Fruit fly (Drosophila melanogaster) whole organism, embryonic: ENCODE results near the gene CG14234.

Source experiments
- Aef1 ChIP-seq: fragments of 200-800 bp; sonication (Bioruptor generic); IDR thresholded peaks from 3 replicates; pipeline ENCODE4 v1.3.6; 2022; ENCODE audit warnings: missing biosample characterization, missing genetic modification characterization
- C15 ChIP-seq: fragments of 200-800 bp; sonication (Bioruptor generic); IDR thresholded peaks from 3 replicates; pipeline ENCODE4 v1.3.6; 2022; ENCODE audit warnings: missing biosample characterization, missing genetic modification characterization
- CG12071 ChIP-seq: fragments of 200-800 bp; sonication (Bioruptor generic); optimal IDR thresholded peaks from 3 replicates; lab custom pipeline; 2018; ENCODE audit warnings: missing biosample characterization, mild to moderate bottlenecking, missing genetic modification characterization
- CG12659 ChIP-seq: fragments of 200-800 bp; sonication (Bioruptor generic); optimal IDR thresholded peaks from 3 replicates; lab custom pipeline; 2017; ENCODE audit warnings: mild to moderate bottlenecking, missing biosample characterization, missing genetic modification reagents, missing genetic modification characterization
- CG12744 ChIP-seq: fragments of 200-800 bp; sonication (Bioruptor generic); optimal IDR thresholded peaks from 2 replicates; lab custom pipeline; 2016; ENCODE audit warnings: missing biosample characterization, missing genetic modification characterization
- CG13296 ChIP-seq: fragments of 200-800 bp; sonication (Bioruptor generic); optimal IDR thresholded peaks from 3 replicates; lab custom pipeline; 2018; ENCODE audit warnings: missing biosample characterization, mild to moderate bottlenecking, missing genetic modification characterization
- CG14667 ChIP-seq: fragments of 200-800 bp; sonication (Bioruptor generic); IDR thresholded peaks from 2 replicates; pipeline ENCODE4 v1.3.6; 2022; ENCODE audit warnings: missing biosample characterization, missing genetic modification characterization
- CG15514 ChIP-seq: fragments of 200-800 bp; sonication (Bioruptor generic); optimal IDR thresholded peaks from 3 replicates; lab custom pipeline; 2017; ENCODE audit warnings: missing biosample characterization, missing genetic modification characterization, mild to moderate bottlenecking, moderate library complexity, missing genetic modification reagents
- CG17186 ChIP-seq: fragments of 200-800 bp; sonication (Bioruptor generic); optimal IDR thresholded peaks from 3 replicates; lab custom pipeline; 2017; ENCODE audit warnings: missing biosample characterization, missing genetic modification reagents, missing genetic modification characterization
- CG18764 ChIP-seq: fragments of 200-800 bp; sonication (Bioruptor generic); optimal IDR thresholded peaks from 3 replicates; lab custom pipeline; 2016; ENCODE audit warnings: missing biosample characterization, missing genetic modification characterization
- CG2202 ChIP-seq: fragments of 200-800 bp; sonication (Bioruptor generic); optimal IDR thresholded peaks from 2 replicates; lab custom pipeline; 2018; ENCODE audit warnings: missing biosample characterization, mild to moderate bottlenecking, missing genetic modification characterization
- CG31441 ChIP-seq: fragments of 200-800 bp; sonication (Bioruptor generic); IDR thresholded peaks from 2 replicates; pipeline ENCODE4 v1.3.6; 2022; ENCODE audit warnings: missing biosample characterization, missing genetic modification characterization
- CG32532 ChIP-seq: fragments of 200-800 bp; sonication (Bioruptor generic); IDR thresholded peaks from 2 replicates; pipeline ENCODE4 v1.3.6; 2022; ENCODE audit warnings: missing biosample characterization, missing genetic modification characterization
- CG8944 ChIP-seq: fragments of 200-800 bp; sonication (Bioruptor generic); optimal IDR thresholded peaks from 3 replicates; lab custom pipeline; 2016; ENCODE audit warnings: missing biosample characterization, missing genetic modification characterization
- CG9727 ChIP-seq: fragments of 200-800 bp; sonication (Bioruptor generic); optimal IDR thresholded peaks from 3 replicates; lab custom pipeline; 2017; ENCODE audit warnings: missing biosample characterization, mild to moderate bottlenecking, missing genetic modification characterization
- CTCF ChIP-seq: fragments of 200-800 bp; sonication (Bioruptor generic); optimal IDR thresholded peaks from 2 replicates; lab custom pipeline; 2017; ENCODE audit warnings: missing biosample characterization, mild to moderate bottlenecking, missing genetic modification characterization, moderate library complexity
- E2f1 ChIP-seq: fragments of 200-800 bp; sonication (Bioruptor generic); IDR thresholded peaks from 2 replicates; pipeline ENCODE4 v1.3.6; 2022; ENCODE audit warnings: missing biosample characterization, missing genetic modification characterization
- GATAe ChIP-seq: fragments of 200-800 bp; sonication (Bioruptor generic); conservative IDR thresholded peaks from 2 replicates; pipeline ENCODE4 v1.3.6; 2022; ENCODE audit warnings: missing biosample characterization, missing genetic modification characterization
- Gsc ChIP-seq: fragments of 200-800 bp; sonication (Bioruptor generic); IDR thresholded peaks from 2 replicates; pipeline ENCODE4 v1.3.6; 2022; ENCODE audit warnings: missing biosample characterization, missing genetic modification characterization
- Gug ChIP-seq: fragments of 200-800 bp; sonication (Bioruptor generic); IDR thresholded peaks from 4 replicates; pipeline ENCODE4 v1.3.6; 2022; ENCODE audit warnings: missing biosample characterization, missing genetic modification characterization
- Hr3 ChIP-seq: fragments of 200-800 bp; sonication (Bioruptor generic); optimal IDR thresholded peaks from 3 replicates; lab custom pipeline; 2016; ENCODE audit warnings: missing biosample characterization, missing genetic modification characterization
- Lhr ChIP-seq: fragments of 200-800 bp; sonication (Bioruptor generic); optimal IDR thresholded peaks from 3 replicates; lab custom pipeline; 2017; ENCODE audit warnings: mild to moderate bottlenecking, missing biosample characterization, missing genetic modification reagents, missing genetic modification characterization
- Lpt ChIP-seq: fragments of >200 bp; optimal IDR thresholded peaks from 2 replicates; lab custom pipeline; 2018; ENCODE audit warnings: missing biosample characterization, missing genetic modification characterization
- Med ChIP-seq: fragments of 200-800 bp; sonication (Bioruptor generic); peaks from one replicate; lab custom pipeline; 2016; ENCODE audit warnings: missing biosample characterization, missing genetic modification characterization, mild to moderate bottlenecking, inconsistent platforms, moderate library complexity
- Mes4 ChIP-seq: fragments of 200-800 bp; sonication (Bioruptor generic); optimal IDR thresholded peaks from 2 replicates; lab custom pipeline; 2016; ENCODE audit warnings: missing biosample characterization, missing genetic modification characterization
- Myb ChIP-seq: fragments of 200-800 bp; sonication (Bioruptor generic); optimal IDR thresholded peaks from 2 replicates; lab custom pipeline; 2016; ENCODE audit warnings: missing biosample characterization, missing genetic modification characterization
- Nf-YA ChIP-seq: fragments of 200-800 bp; sonication (Bioruptor generic); IDR thresholded peaks from 2 replicates; pipeline ENCODE4 v1.3.6; 2022; ENCODE audit warnings: missing biosample characterization, missing genetic modification characterization
- Nf-YC ChIP-seq: fragments of 200-800 bp; optimal IDR thresholded peaks from 3 replicates; lab custom pipeline; 2019; ENCODE audit warnings: missing biosample characterization, mild to moderate bottlenecking, missing genetic modification characterization, moderate library complexity
- NfI ChIP-seq: fragments of 200-800 bp; sonication (Bioruptor generic); optimal IDR thresholded peaks from 3 replicates; lab custom pipeline; 2018; ENCODE audit warnings: missing biosample characterization, mild to moderate bottlenecking, missing genetic modification characterization, moderate library complexity
- Ptx1 ChIP-seq: fragments of 200-800 bp; sonication (Bioruptor generic); IDR thresholded peaks from 2 replicates; pipeline ENCODE4 v1.3.6; 2022; ENCODE audit warnings: missing biosample characterization, missing genetic modification characterization
- Sox100B ChIP-seq: fragments of 200-800 bp; sonication (Bioruptor generic); optimal IDR thresholded peaks from 3 replicates; lab custom pipeline; 2018; ENCODE audit warnings: missing biosample characterization, mild to moderate bottlenecking, missing genetic modification characterization
- Spps ChIP-seq: fragments of 200-800 bp; sonication (Bioruptor generic); optimal IDR thresholded peaks from 2 replicates; lab custom pipeline; 2018; ENCODE audit warnings: missing biosample characterization, mild to moderate bottlenecking, missing genetic modification characterization
- Sry-δ ChIP-seq: fragments of 200-800 bp; sonication (Bioruptor generic); optimal IDR thresholded peaks from 2 replicates; lab custom pipeline; 2016; ENCODE audit warnings: missing biosample characterization, missing genetic modification characterization
- Xbp1 ChIP-seq: fragments of 200-800 bp; sonication (Bioruptor generic); optimal IDR thresholded peaks from 3 replicates; lab custom pipeline; 2016; ENCODE audit warnings: missing biosample characterization, mild to moderate bottlenecking, missing genetic modification characterization
- Xrp1 ChIP-seq: fragments of 200-800 bp; sonication (Bioruptor generic); IDR thresholded peaks from 2 replicates; pipeline ENCODE4 v1.3.6; 2022; ENCODE audit warnings: missing biosample characterization, missing genetic modification characterization
- abd-A ChIP-seq: fragments of 200-800 bp; sonication (Bioruptor generic); optimal IDR thresholded peaks from 3 replicates; lab custom pipeline; 2019; ENCODE audit warnings: missing biosample characterization, mild to moderate bottlenecking, missing genetic modification characterization, moderate library complexity
- amos ChIP-seq: fragments of 200-800 bp; sonication (Bioruptor generic); IDR thresholded peaks from 2 replicates; pipeline ENCODE4 v1.3.6; 2022; ENCODE audit warnings: missing biosample characterization, missing genetic modification characterization; ENCODE audit not compliant: partially characterized antibody
- bigmax ChIP-seq: fragments of 200-800 bp; sonication (Bioruptor generic); optimal IDR thresholded peaks from 2 replicates; lab custom pipeline; 2018; ENCODE audit warnings: missing biosample characterization, mild to moderate bottlenecking, missing genetic modification characterization
- chn ChIP-seq: fragments of 200-800 bp; sonication (Bioruptor generic); optimal IDR thresholded peaks from 2 replicates; lab custom pipeline; 2016; ENCODE audit warnings: missing biosample characterization, missing genetic modification characterization
- corto ChIP-seq: fragments of 200-800 bp; sonication (Bioruptor generic); optimal IDR thresholded peaks from 2 replicates; lab custom pipeline; 2016; ENCODE audit warnings: missing biosample characterization, mild to moderate bottlenecking, missing genetic modification characterization, moderate library complexity
- fd102C ChIP-seq: fragments of 200-800 bp; sonication (Bioruptor generic); optimal IDR thresholded peaks from 2 replicates; lab custom pipeline; 2018; ENCODE audit warnings: missing biosample characterization, mild to moderate bottlenecking, missing genetic modification characterization, moderate library complexity
- gem ChIP-seq: fragments of 200-800 bp; sonication (Bioruptor generic); optimal IDR thresholded peaks from 2 replicates; lab custom pipeline; 2019; ENCODE audit warnings: missing biosample characterization, mild to moderate bottlenecking, missing genetic modification characterization, moderate library complexity
- gsb ChIP-seq: fragments of 200-800 bp; sonication (Bioruptor generic); IDR thresholded peaks from 2 replicates; pipeline ENCODE4 v1.3.6; 2022; ENCODE audit warnings: missing biosample characterization, missing genetic modification characterization
- her ChIP-seq: fragments of 200-800 bp; sonication (Bioruptor generic); optimal IDR thresholded peaks from 2 replicates; lab custom pipeline; 2016; ENCODE audit warnings: missing biosample characterization, missing genetic modification characterization
- mld ChIP-seq: fragments of 200-800 bp; sonication (Bioruptor generic); IDR thresholded peaks from 3 replicates; pipeline ENCODE4 v1.3.6; 2022; ENCODE audit warnings: missing biosample characterization, missing genetic modification characterization; ENCODE audit not compliant: partially characterized antibody
- pho ChIP-seq: fragments of 200-800 bp; sonication (Bioruptor generic); optimal IDR thresholded peaks from 2 replicates; lab custom pipeline; 2016; ENCODE audit warnings: missing biosample characterization, missing genetic modification characterization
- rib ChIP-seq: fragments of 200-800 bp; sonication (Bioruptor generic); IDR thresholded peaks from 2 replicates; pipeline ENCODE4 v1.3.6; 2022; ENCODE audit warnings: missing biosample characterization, missing genetic modification characterization
- ro ChIP-seq: fragments of 200-800 bp; sonication (Bioruptor generic); IDR thresholded peaks from 2 replicates; pipeline ENCODE4 v1.3.6; 2022; ENCODE audit warnings: missing biosample characterization, missing genetic modification characterization
- sd ChIP-seq: fragments of 200-800 bp; sonication (Bioruptor generic); optimal IDR thresholded peaks from 3 replicates; lab custom pipeline; 2018; ENCODE audit warnings: missing biosample characterization, mild to moderate bottlenecking, missing genetic modification characterization, moderate library complexity
- tgo ChIP-seq: fragments of 200-800 bp; sonication (Bioruptor generic); IDR thresholded peaks from 3 replicates; pipeline ENCODE4 v1.3.6; 2022; ENCODE audit warnings: missing biosample characterization, missing genetic modification characterization
- tio ChIP-seq: fragments of 200-800 bp; sonication (Bioruptor generic); optimal IDR thresholded peaks from 2 replicates; lab custom pipeline; 2017; ENCODE audit warnings: missing biosample characterization, missing genetic modification characterization, inconsistent platforms
- trem ChIP-seq: fragments of 200-800 bp; optimal IDR thresholded peaks from 3 replicates; lab custom pipeline; 2019; ENCODE audit warnings: missing biosample characterization, mild to moderate bottlenecking, missing genetic modification characterization, moderate library complexity
- tx ChIP-seq: fragments of 200-800 bp; sonication (Bioruptor generic); optimal IDR thresholded peaks from 2 replicates; lab custom pipeline; 2016; ENCODE audit warnings: missing biosample characterization, missing genetic modification characterization
- wek ChIP-seq: fragments of 200-800 bp; sonication (Bioruptor generic); optimal IDR thresholded peaks from 3 replicates; lab custom pipeline; 2018; ENCODE audit warnings: missing biosample characterization, mild to moderate bottlenecking, missing genetic modification characterization, moderate library complexity

The CG14234 gene

DNA sequence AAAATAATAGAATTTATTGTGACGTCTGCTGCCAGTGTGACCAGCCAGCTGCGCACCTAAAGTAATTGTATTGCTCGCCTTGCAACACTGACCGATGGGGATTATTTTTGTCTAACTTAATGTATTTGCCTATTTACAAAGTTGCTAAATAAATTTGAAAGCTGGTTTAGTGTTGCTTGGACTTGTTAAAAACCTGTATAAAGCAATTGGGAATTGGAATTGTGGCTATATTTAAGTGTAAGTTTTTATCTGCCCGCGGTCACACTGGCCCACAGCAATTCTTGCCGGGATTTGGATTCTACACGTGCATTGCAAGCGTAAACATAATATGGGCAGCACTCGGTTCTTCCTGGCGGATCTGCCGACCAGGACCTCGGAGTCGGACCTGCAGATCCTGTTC is 31.3 kb upstream of the CG14234 start, which contains the start of the genes CG14230 and CG14232 (continued):
- TF ChIP-seq pho (no peak), CG18764 (GFP tag; lab: Kevin White, UChicago) (peak; percentile 21), CG9727 (no peak), Aef1 (no peak), rib (no peak), Sry-δ (GFP tag; lab: Kevin White, UChicago) (peak; percentile 14), Gsc (no peak), corto (GFP tag; lab: Kevin White, UChicago) (no peak), mld (GFP tag; lab: Robert Waterston, UW) (no peak), Sox100B (GFP tag; lab: Kevin White, UChicago) (no peak), CTCF (GFP tag; lab: Kevin White, UChicago) (no peak), CG13296 (GFP tag; lab: Kevin White, UChicago) (no peak), CG31441 (GFP tag; lab: Robert Waterston, UW) (no peak), CG12071 (no peak), gsb (no peak), NfI (GFP tag; lab: Kevin White, UChicago) (no peak), Med (GFP tag; lab: Kevin White, UChicago) (peak; percentile 86), CG8944 (GFP tag; lab: Kevin White, UChicago) (no peak), Lhr (GFP tag; lab: Kevin White, UChicago) (peak; percentile 2), amos (no peak), C15 (GFP tag; lab: Robert Waterston, UW) (no peak), Spps (tag; lab: Kevin White, UChicago) (no peak), her (no peak), ro (GFP tag; lab: Robert Waterston, UW) (no peak), Hr3 (no peak), Lpt (GFP tag; lab: Kevin White, UChicago) (no peak), gem (tag; lab: Kevin White, UChicago) (no peak), trem (tag; lab: Kevin White, UChicago) (peak; percentile 47), tio (GFP tag; lab: Kevin White, UChicago) (no peak), CG15514 (GFP tag; lab: Kevin White, UChicago) (peak; percentile 41), CG2202 (tag; lab: Kevin White, UChicago) (no peak), Xrp1 (GFP tag; lab: Robert Waterston, UW) (no peak), Gug (GFP tag; lab: Robert Waterston, UW) (no peak), GATAe (GFP tag; lab: Robert Waterston, UW) (no peak), CG32532 (no peak), Nf-YC (no peak), CG17186 (peak; percentile 42), fd102C (no peak), sd (tag; lab: Kevin White, UChicago) (no peak), Mes4 (GFP tag; lab: Kevin White, UChicago) (no peak), Myb (GFP tag; lab: Kevin White, UChicago) (peak; percentile 22), tgo (GFP tag; lab: Robert Waterston, UW) (no peak), wek (GFP tag; lab: Kevin White, UChicago) (no peak), Nf-YA (GFP tag; lab: Robert Waterston, UW) (no peak), CG14667 (GFP tag; lab: Robert Waterston, UW) (no peak), CG12659 (GFP tag; lab: Kevin White, UChicago) (peak; percentile 51), CG12744 (no peak), bigmax (GFP tag; lab: Kevin White, UChicago) (no peak), tx (GFP tag; lab: Kevin White, UChicago) (no peak), chn (GFP tag; lab: Kevin White, UChicago) (no peak), abd-A (tag; lab: Kevin White, UChicago) (no peak), E2f1 (GFP tag; lab: Robert Waterston, UW) (no peak), Ptx1 (GFP tag; lab: Robert Waterston, UW) (no peak), Xbp1 (GFP tag; lab: Kevin White, UChicago) (no peak)
